Worm (Caenorhabditis elegans) whole organism, L1 larva: ENCODE results near the gene F56D5.3.

Experiments used
- C04F5.9 ChIP-seq: sonication (generic microtip); optimal IDR thresholded peaks from 2 replicates; lab custom pipeline; 2016; ENCODE audit warnings: missing genetic modification characterization, missing compliant biosample characterization
- C16A3.4 ChIP-seq: fragments of 150-350 bp; optimal IDR thresholded peaks from 2 replicates; lab custom pipeline; 2014; ENCODE audit warnings: missing biosample characterization, missing genetic modification characterization
- F16B12.6 ChIP-seq: fragments of 150-350 bp; optimal IDR thresholded peaks from 2 replicates; lab custom pipeline; 2014; ENCODE audit warnings: missing biosample characterization, missing genetic modification characterization
- Y116A8C.19 ChIP-seq: sonication (generic microtip); optimal IDR thresholded peaks from 2 replicates; lab custom pipeline; 2016; ENCODE audit warnings: missing compliant biosample characterization, missing genetic modification characterization, borderline replicate concordance
- aha-1 ChIP-seq: fragments of 150-350 bp; optimal IDR thresholded peaks from 2 replicates; lab custom pipeline; 2014; ENCODE audit warnings: missing biosample characterization, missing genetic modification characterization
- aly-2 ChIP-seq: fragments of 150-350 bp; optimal IDR thresholded peaks from 2 replicates; lab custom pipeline; 2014; ENCODE audit warnings: missing biosample characterization, missing genetic modification characterization
- ama-1 ChIP-seq: fragments of 150-350 bp; optimal IDR thresholded peaks from 2 replicates; lab custom pipeline; 2014
- blmp-1 ChIP-seq: fragments of 150-350 bp; optimal IDR thresholded peaks from 2 replicates; lab custom pipeline; 2014; ENCODE audit warnings: missing biosample characterization, missing genetic modification characterization
- ceh-63 ChIP-seq: fragments of 200-800 bp; sonication (Bioruptor generic); optimal IDR thresholded peaks from 2 replicates; lab custom pipeline; 2018; ENCODE audit warnings: mild to moderate bottlenecking, missing genetic modification characterization, missing compliant biosample characterization
- ceh-82 ChIP-seq, 3 experiments: fragments of 150-350 bp in 1 of 3; sonication (generic microtip) in 2 of 3; optimal IDR thresholded peaks; 2 replicates each; lab custom pipeline; 2014 to 2017; ENCODE audit warnings: missing biosample characterization in 3 of 3, missing genetic modification characterization in 3 of 3
- dpl-1 ChIP-seq, 3 experiments: fragments of 150-350 bp in 2 of 3; sonication (generic microtip) in 1 of 3; optimal IDR thresholded peaks; 2 replicates each; lab custom pipeline; 2014 to 2017; ENCODE audit warnings: missing biosample characterization in 3 of 3, missing genetic modification characterization in 3 of 3, missing genetic modification reagents in 3 of 3
- dsc-1 ChIP-seq: sonication (generic microtip); optimal IDR thresholded peaks from 2 replicates; lab custom pipeline; 2016; ENCODE audit warnings: mild to moderate bottlenecking, missing genetic modification characterization, missing compliant biosample characterization
- efl-1 ChIP-seq, 4 experiments: fragments of 150-350 bp; optimal IDR thresholded peaks in 3 of 4; peaks in 1 of 4; 1 replicate in 1 of 4; 2 replicates in 3 of 4; lab custom pipeline; 2014; ENCODE audit warnings: missing biosample characterization in 2 of 4, missing genetic modification characterization in 2 of 4, missing genetic modification reagents in 2 of 4
- egl-27 ChIP-seq, 2 experiments: fragments of 150-350 bp in 1 of 2; sonication (generic microtip); optimal IDR thresholded peaks; 3 replicates each; lab custom pipeline; 2017 to 2018; ENCODE audit warnings: missing biosample characterization in 2 of 2, missing genetic modification characterization in 2 of 2, missing genetic modification reagents in 2 of 2
- fkh-4 ChIP-seq: sonication (generic microtip); optimal IDR thresholded peaks from 2 replicates; lab custom pipeline; 2016; ENCODE audit warnings: missing compliant biosample characterization, missing genetic modification characterization, borderline replicate concordance
- fkh-8 ChIP-seq: sonication (generic microtip); optimal IDR thresholded peaks from 2 replicates; lab custom pipeline; 2016; ENCODE audit warnings: mild to moderate bottlenecking, missing genetic modification characterization, missing compliant biosample characterization
- isw-1 ChIP-seq: fragments of 200-800 bp; sonication (Bioruptor generic); IDR thresholded peaks from 2 replicates; pipeline ENCODE4 v1.3.6; 2022; ENCODE audit warnings: missing genetic modification characterization, missing compliant biosample characterization
- lin-13 ChIP-seq: fragments of 150-350 bp; optimal IDR thresholded peaks from 2 replicates; lab custom pipeline; 2014; ENCODE audit warnings: missing biosample characterization, missing genetic modification reagents, missing genetic modification characterization
- lin-15B ChIP-seq: fragments of 150-350 bp; sonication (generic microtip); optimal IDR thresholded peaks from 3 replicates; lab custom pipeline; 2014; ENCODE audit warnings: missing biosample characterization, missing genetic modification characterization
- lin-35 ChIP-seq, 2 experiments: fragments of 150-350 bp; optimal IDR thresholded peaks; 2 replicates each; lab custom pipeline; 2014; ENCODE audit warnings: missing biosample characterization in 2 of 2, missing genetic modification characterization in 2 of 2, missing genetic modification reagents in 2 of 2
- lin-39 ChIP-seq: fragments of 150-350 bp; optimal IDR thresholded peaks from 2 replicates; lab custom pipeline; 2014; ENCODE audit warnings: missing biosample characterization, missing genetic modification reagents, missing genetic modification characterization
- lir-3 ChIP-seq: sonication (generic microtip); optimal IDR thresholded peaks from 2 replicates; lab custom pipeline; 2016; ENCODE audit warnings: mild to moderate bottlenecking, missing genetic modification characterization, moderate library complexity, missing compliant biosample characterization; ENCODE audit not compliant: poor library complexity
- lsy-2 ChIP-seq, 2 experiments: fragments of 150-350 bp; optimal IDR thresholded peaks; 2 replicates each; lab custom pipeline; 2014; ENCODE audit warnings: missing biosample characterization in 2 of 2, missing genetic modification characterization in 2 of 2
- mab-9 ChIP-seq: fragments of 200-800 bp; sonication (Bioruptor generic); IDR thresholded peaks from 2 replicates; pipeline ENCODE4 v1.3.6; 2022; ENCODE audit warnings: missing genetic modification reagents, missing genetic modification characterization, missing compliant biosample characterization
- mdl-1 ChIP-seq, 2 experiments: fragments of 150-350 bp; optimal IDR thresholded peaks; 2 replicates each; lab custom pipeline; 2014 to 2017; ENCODE audit warnings: missing biosample characterization in 2 of 2, missing genetic modification characterization in 2 of 2, inconsistent platforms in 1 of 2
- mef-2 ChIP-seq: fragments of 150-350 bp; optimal IDR thresholded peaks from 2 replicates; lab custom pipeline; 2014; ENCODE audit warnings: missing biosample characterization, missing genetic modification characterization
- mep-1 ChIP-seq: fragments of 150-350 bp; optimal IDR thresholded peaks from 2 replicates; lab custom pipeline; 2014; ENCODE audit warnings: missing biosample characterization, missing genetic modification characterization
- nhr-12 ChIP-seq: sonication (generic microtip); optimal IDR thresholded peaks from 2 replicates; lab custom pipeline; 2017; ENCODE audit warnings: missing biosample characterization, missing genetic modification characterization
- nhr-237 ChIP-seq: fragments of 150-350 bp; optimal IDR thresholded peaks from 2 replicates; lab custom pipeline; 2014; ENCODE audit warnings: missing biosample characterization, missing genetic modification characterization
- nhr-47 ChIP-seq: sonication (generic microtip); optimal IDR thresholded peaks from 2 replicates; lab custom pipeline; 2016; ENCODE audit warnings: mild to moderate bottlenecking, missing genetic modification characterization, moderate library complexity, missing compliant biosample characterization
- nhr-71 ChIP-seq: sonication (generic microtip); optimal IDR thresholded peaks from 2 replicates; lab custom pipeline; 2016; ENCODE audit warnings: mild to moderate bottlenecking, missing genetic modification characterization, moderate library complexity, missing compliant biosample characterization
- nhr-84 ChIP-seq: sonication (generic microtip); optimal IDR thresholded peaks from 2 replicates; lab custom pipeline; 2017; ENCODE audit warnings: missing biosample characterization, missing genetic modification characterization
- nhr-90 ChIP-seq: sonication (generic microtip); optimal IDR thresholded peaks from 2 replicates; lab custom pipeline; 2016; ENCODE audit warnings: mild to moderate bottlenecking, missing genetic modification characterization, missing compliant biosample characterization; ENCODE audit not compliant: poor library complexity
- rnt-1 ChIP-seq: sonication (generic microtip); optimal IDR thresholded peaks from 2 replicates; lab custom pipeline; 2016; ENCODE audit warnings: mild to moderate bottlenecking, missing genetic modification characterization, moderate library complexity, missing compliant biosample characterization
- snpc-4 ChIP-seq: fragments of 150-350 bp; optimal IDR thresholded peaks from 2 replicates; lab custom pipeline; 2014; ENCODE audit warnings: missing biosample characterization, missing genetic modification characterization
- snu-23 ChIP-seq: sonication (generic microtip); optimal IDR thresholded peaks from 2 replicates; lab custom pipeline; 2016; ENCODE audit warnings: missing genetic modification characterization, missing compliant biosample characterization
- sptf-1 ChIP-seq: fragments of 150-350 bp; optimal IDR thresholded peaks from 2 replicates; lab custom pipeline; 2014; ENCODE audit warnings: missing biosample characterization, missing genetic modification characterization
- sup-37 ChIP-seq: fragments of 200-800 bp; sonication (Bioruptor generic); optimal IDR thresholded peaks from 2 replicates; lab custom pipeline; 2018; ENCODE audit warnings: mild to moderate bottlenecking, missing genetic modification characterization, missing compliant biosample characterization
- swsn-7 ChIP-seq: sonication (generic microtip); optimal IDR thresholded peaks from 2 replicates; lab custom pipeline; 2016; ENCODE audit warnings: missing genetic modification characterization, missing compliant biosample characterization
- tbx-2 ChIP-seq: sonication (generic microtip); optimal IDR thresholded peaks from 2 replicates; lab custom pipeline; 2016; ENCODE audit warnings: missing genetic modification characterization, missing compliant biosample characterization
- tlp-1 ChIP-seq: fragments of 150-350 bp; optimal IDR thresholded peaks from 2 replicates; lab custom pipeline; 2014; ENCODE audit warnings: missing biosample characterization, missing genetic modification characterization
- unc-130 ChIP-seq: fragments of 150-350 bp; optimal IDR thresholded peaks from 2 replicates; lab custom pipeline; 2017; ENCODE audit warnings: missing biosample characterization, missing genetic modification characterization, inconsistent platforms
- unc-86 ChIP-seq: sonication (generic microtip); optimal IDR thresholded peaks from 2 replicates; lab custom pipeline; 2016; ENCODE audit warnings: missing genetic modification characterization, missing compliant biosample characterization
- xbp-1 ChIP-seq: sonication (generic microtip); optimal IDR thresholded peaks from 2 replicates; lab custom pipeline; 2016; ENCODE audit warnings: missing genetic modification characterization, missing compliant biosample characterization
- zag-1 ChIP-seq: fragments of 150-350 bp; optimal IDR thresholded peaks from 2 replicates; lab custom pipeline; 2014; ENCODE audit warnings: missing biosample characterization, missing genetic modification characterization
- ztf-11 ChIP-seq, 2 experiments: sonication (generic microtip); optimal IDR thresholded peaks; 2 replicates each; lab custom pipeline; 2016 to 2017; ENCODE audit warnings: missing genetic modification characterization in 2 of 2, missing biosample characterization in 1 of 2, missing compliant biosample characterization in 1 of 2
- ztf-4 ChIP-seq: fragments of 150-350 bp; optimal IDR thresholded peaks from 2 replicates; lab custom pipeline; 2014; ENCODE audit warnings: missing biosample characterization, missing genetic modification characterization

F56D5.3 gene

DNA sequence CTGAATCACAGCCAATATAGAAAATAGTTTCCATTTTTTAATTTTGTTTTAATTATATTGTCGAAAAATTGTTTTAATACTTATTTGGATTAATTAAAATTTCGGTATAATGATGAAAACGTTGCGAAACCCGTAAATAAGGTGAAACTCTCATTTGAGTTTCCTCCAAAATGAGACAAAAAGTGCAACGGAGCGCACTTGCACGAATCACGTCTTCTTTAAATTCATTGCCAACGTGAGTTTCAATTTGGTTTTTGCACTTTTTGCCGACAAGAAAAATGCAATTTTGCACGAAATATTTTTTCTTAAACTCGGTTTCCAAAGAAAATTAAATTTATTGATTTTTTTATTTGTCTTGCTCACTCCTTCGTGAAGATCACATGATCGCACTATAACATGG is 11.3 kb upstream of the F56D5.3 start, which contains the start of gene daf-15 (continued):
- TF ChIP-seq ceh-82 (tag; optimal IDR thresholded peaks at IDR 0.05; lab: Kevin White, UChicago) (peak in 2 of 3 experiments; percentile 20 to 78), zag-1 (tag; lab: Kevin White, UChicago) (no peak), unc-130 (tag; lab: Kevin White, UChicago) (peak; percentile 64), aly-2 (tag; lab: Kevin White, UChicago) (peak; percentile 5), rnt-1 (peak; percentile 64), F16B12.6 (tag; lab: Kevin White, UChicago) (no peak), nhr-71 (peak; percentile 72), unc-86 (tag; lab: Kevin White, UChicago) (peak; percentile 41), xbp-1 (peak; percentile 68), efl-1 (optimal IDR thresholded peaks at IDR 0.05; lab: Kevin White, UChicago) (peak; percentile 83 to 97), efl-1 (GFP tag; optimal IDR thresholded peaks at IDR 0.05 in 1 of 2; lab: Kevin White, UChicago) (peak; percentile 97 to 100), snu-23 (GFP tag; lab: Kevin White, UChicago) (peak; percentile 69), fkh-4 (no peak), mep-1 (tag; lab: Kevin White, UChicago) (no peak), mef-2 (tag; lab: Kevin White, UChicago) (no peak), C04F5.9 (tag; lab: Kevin White, UChicago) (no peak), lin-13 (GFP tag; lab: Kevin White, UChicago) (peak; percentile 40), lin-15B (tag; lab: Kevin White, UChicago) (peak; percentile 13), isw-1 (peak; percentile 10; the same call in 1 of the 2 replicates), lsy-2 (tag; optimal IDR thresholded peaks at IDR 0.05; lab: Kevin White, UChicago) (peak in 1 of 2 experiments; percentile 83), Y116A8C.19 (tag; lab: Kevin White, UChicago) (no peak), dsc-1 (tag; lab: Kevin White, UChicago) (peak; percentile 35), mab-9 (GFP tag; lab: Robert Waterston, UW) (no peak), tbx-2 (tag; lab: Kevin White, UChicago) (peak; percentile 59), tlp-1 (tag; lab: Kevin White, UChicago) (no peak), dpl-1 (GFP tag; optimal IDR thresholded peaks at IDR 0.05; lab: Kevin White, UChicago) (peak; percentile 90 to 96 (median 96)), blmp-1 (tag; lab: Kevin White, UChicago) (peak; percentile 42), ztf-11 (tag; optimal IDR thresholded peaks at IDR 0.05; lab: Kevin White, UChicago) (no peak), fkh-8 (tag; lab: Kevin White, UChicago) (peak; percentile 44), lin-39 (tag; lab: Kevin White, UChicago) (peak; percentile 36), swsn-7 (tag; lab: Kevin White, UChicago) (peak; percentile 45), snpc-4 (peak; percentile 23), nhr-47 (tag; lab: Kevin White, UChicago) (peak; percentile 67), lir-3 (no peak), lin-35 (GFP tag; optimal IDR thresholded peaks at IDR 0.05; lab: Kevin White, UChicago) (peak; percentile 95 to 98), ama-1 (lab: Kevin White, UChicago) (no peak)

DNA sequence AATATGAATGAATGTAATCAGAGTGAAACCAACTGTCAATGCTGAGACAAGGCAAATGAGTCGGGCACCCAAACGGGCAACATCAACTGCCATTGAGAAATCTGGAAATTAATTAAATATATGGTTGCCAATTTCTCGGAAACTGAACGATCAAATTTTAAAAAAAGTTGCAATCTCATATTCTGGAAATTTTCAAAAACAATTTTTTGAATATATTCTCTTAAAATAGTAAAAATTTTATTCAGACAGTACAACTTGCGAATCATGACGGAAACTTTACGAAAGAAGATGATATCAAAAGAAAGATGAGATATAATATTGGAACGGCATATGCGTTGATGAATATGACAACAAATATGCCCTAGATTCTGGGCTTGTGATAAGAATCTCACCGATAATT is 1.3 kb upstream of the F56D5.3 start, which contains the start of gene col-121:
col-121 (minus strand) TSS at position 101 of the 400 bp plus-strand sequence.
- TF ChIP-seq ztf-4 (tag; lab: Kevin White, UChicago): no peak
- TF ChIP-seq sup-37 (GFP tag; lab: Kevin White, UChicago): no peak
- no peak for TF ChIP-seq lir-3
- no peak for TF ChIP-seq zag-1 (tag; lab: Kevin White, UChicago)
- no peak for TF ChIP-seq mdl-1 (tag; optimal IDR thresholded peaks at IDR 0.05; lab: Kevin White, UChicago)
- no peak for TF ChIP-seq sptf-1 (tag; lab: Kevin White, UChicago)
- TF ChIP-seq aha-1 (tag; lab: Kevin White, UChicago): no peak
- TF ChIP-seq ceh-82 (tag; optimal IDR thresholded peaks at IDR 0.05; lab: Kevin White, UChicago): no peak
- TF ChIP-seq dpl-1 (GFP tag; optimal IDR thresholded peaks at IDR 0.05; lab: Kevin White, UChicago): no peak
- no peak for TF ChIP-seq C16A3.4
- TF ChIP-seq egl-27 (tag; optimal IDR thresholded peaks at IDR 0.05; lab: Kevin White, UChicago): no peak
- no peak for TF ChIP-seq nhr-90
- TF ChIP-seq nhr-47 (tag; lab: Kevin White, UChicago): no peak
- no peak for TF ChIP-seq ceh-63 (GFP tag; lab: Kevin White, UChicago)
- no peak for TF ChIP-seq nhr-84 (tag; lab: Kevin White, UChicago)
- TF ChIP-seq nhr-12: no peak
- no peak for TF ChIP-seq lsy-2 (tag; optimal IDR thresholded peaks at IDR 0.05; lab: Kevin White, UChicago)
- TF ChIP-seq nhr-237 (tag; lab: Kevin White, UChicago): no peak
